Fruit fly (Drosophila melanogaster) whole organism, embryonic: ENCODE data around the gene TH1.

Experiments
- CG10543 ChIP-seq: fragments of 200-800 bp; sonication (Bioruptor generic); optimal IDR thresholded peaks from 3 replicates; lab custom pipeline; 2017; ENCODE audit warnings: missing biosample characterization, mild to moderate bottlenecking, missing genetic modification characterization, moderate library complexity
- CG11247 ChIP-seq: fragments of 200-800 bp; sonication (Bioruptor generic); IDR thresholded peaks from 2 replicates; pipeline ENCODE4 v1.3.6; 2022; ENCODE audit warnings: missing biosample characterization, missing genetic modification characterization
- CG1603 ChIP-seq: fragments of 200-800 bp; sonication (Bioruptor generic); optimal IDR thresholded peaks from 2 replicates; lab custom pipeline; 2019; ENCODE audit warnings: missing biosample characterization, mild to moderate bottlenecking, missing genetic modification characterization, moderate library complexity
- CG2202 ChIP-seq: fragments of 200-800 bp; sonication (Bioruptor generic); optimal IDR thresholded peaks from 2 replicates; lab custom pipeline; 2018; ENCODE audit warnings: missing biosample characterization, mild to moderate bottlenecking, missing genetic modification characterization
- CG32767 ChIP-seq: fragments of 200-800 bp; sonication (Bioruptor generic); IDR thresholded peaks from 2 replicates; pipeline ENCODE4 v1.3.6; 2022; ENCODE audit warnings: missing biosample characterization, missing genetic modification characterization
- CG6654 ChIP-seq: fragments of 200-800 bp; sonication (Bioruptor generic); optimal IDR thresholded peaks from 2 replicates; lab custom pipeline; 2017; ENCODE audit warnings: missing biosample characterization, mild to moderate bottlenecking, missing genetic modification characterization
- CG9876 ChIP-seq: fragments of 200-800 bp; sonication (Bioruptor generic); optimal IDR thresholded peaks from 2 replicates; lab custom pipeline; 2016; ENCODE audit warnings: missing biosample characterization, missing genetic modification characterization
- Drgx ChIP-seq: fragments of 200-800 bp; sonication (Bioruptor generic); IDR thresholded peaks from 2 replicates; pipeline ENCODE4 v1.3.6; 2022; ENCODE audit warnings: missing biosample characterization, missing genetic modification characterization
- Gsc ChIP-seq: fragments of 200-800 bp; sonication (Bioruptor generic); IDR thresholded peaks from 2 replicates; pipeline ENCODE4 v1.3.6; 2022; ENCODE audit warnings: missing biosample characterization, missing genetic modification characterization
- emc ChIP-seq: fragments of 200-800 bp; sonication (Bioruptor generic); optimal IDR thresholded peaks from 2 replicates; lab custom pipeline; 2016; ENCODE audit warnings: missing biosample characterization, missing genetic modification characterization
- pnt ChIP-seq: fragments of 200-800 bp; sonication (Bioruptor generic); optimal IDR thresholded peaks from 3 replicates; lab custom pipeline; 2016; ENCODE audit warnings: missing biosample characterization, missing genetic modification characterization
- ttk ChIP-seq: fragments of 200-800 bp; sonication (Bioruptor generic); IDR thresholded peaks from 2 replicates; pipeline ENCODE4 v2.1.2; 2022; ENCODE audit warnings: missing biosample characterization, missing genetic modification characterization

DNA sequence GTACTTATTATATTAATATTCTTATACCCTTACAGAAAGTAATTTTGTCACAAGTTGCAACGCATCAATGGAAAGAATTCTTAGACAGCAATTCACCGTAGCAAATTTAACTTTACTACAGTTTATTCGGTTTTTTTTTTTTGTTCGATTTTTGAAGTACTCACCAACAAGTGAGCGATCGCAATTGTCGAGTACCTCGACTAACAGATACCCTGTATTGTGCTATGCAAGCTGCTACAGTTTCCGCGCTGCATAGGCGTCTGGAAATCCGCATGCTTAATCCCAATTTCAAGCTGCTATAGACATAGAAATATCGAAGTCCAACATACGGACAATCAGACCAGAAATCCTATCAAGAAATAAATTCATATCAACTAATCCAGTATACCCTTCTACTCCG is 22.7 kb downstream of the TH1 start:
- no peak for TF ChIP-seq emc (GFP tag; lab: Kevin White, UChicago)
- no peak for TF ChIP-seq CG2202 (tag; lab: Kevin White, UChicago)
- no peak for TF ChIP-seq CG32767 (GFP tag; lab: Robert Waterston, UW)
- TF ChIP-seq CG6654 (GFP tag; lab: Kevin White, UChicago) = no peak
- TF ChIP-seq CG9876 = no peak
- no peak for TF ChIP-seq Gsc (GFP tag; lab: Robert Waterston, UW)
- no peak for TF ChIP-seq pnt (GFP tag; lab: Kevin White, UChicago)
- TF ChIP-seq CG10543 (GFP tag; lab: Kevin White, UChicago) = no peak
- no peak for TF ChIP-seq CG11247 (GFP tag; lab: Robert Waterston, UW)
- TF ChIP-seq CG1603 (tag; lab: Kevin White, UChicago) = no peak
- TF ChIP-seq ttk = no peak
- no peak for TF ChIP-seq Drgx (GFP tag; lab: Robert Waterston, UW)
